Worm (Caenorhabditis elegans) whole organism, late embryonic: ENCODE data around the gene dop-1.

Experiments used
- C08G9.2 ChIP-seq: sonication (generic microtip); optimal IDR thresholded peaks from 2 replicates; lab custom pipeline; 2016; ENCODE audit warnings: mild to moderate bottlenecking, missing genetic modification characterization, moderate library complexity, missing compliant biosample characterization
- F13H6.1 ChIP-seq: sonication (generic microtip); optimal IDR thresholded peaks from 2 replicates; lab custom pipeline; 2016; ENCODE audit warnings: missing genetic modification characterization, missing compliant biosample characterization
- K02D7.2 ChIP-seq: sonication (generic microtip); optimal IDR thresholded peaks from 2 replicates; lab custom pipeline; 2017; ENCODE audit warnings: mild to moderate bottlenecking, missing genetic modification characterization, missing compliant biosample characterization
- T23F11.4 ChIP-seq: fragments of 200-800 bp; sonication (Bioruptor generic); optimal IDR thresholded peaks from 2 replicates; lab custom pipeline; 2018; ENCODE audit warnings: mild to moderate bottlenecking, missing genetic modification characterization, missing compliant biosample characterization
- Y22D7AL.16 ChIP-seq: sonication (generic microtip); optimal IDR thresholded peaks from 2 replicates; lab custom pipeline; 2016; ENCODE audit warnings: missing genetic modification characterization, missing compliant biosample characterization
- ahr-1 ChIP-seq: sonication (generic microtip); optimal IDR thresholded peaks from 2 replicates; lab custom pipeline; 2016; ENCODE audit warnings: missing genetic modification characterization, missing compliant biosample characterization
- ama-1 ChIP-seq: fragments of 150-350 bp; optimal IDR thresholded peaks from 2 replicates; lab custom pipeline; 2014
- ceh-14 ChIP-seq: sonication (generic microtip); optimal IDR thresholded peaks from 2 replicates; lab custom pipeline; 2016; ENCODE audit warnings: missing genotype, missing genetic modification characterization, missing compliant biosample characterization
- ceh-19 ChIP-seq: fragments of 200-800 bp; sonication (Bioruptor generic); optimal IDR thresholded peaks from 2 replicates; lab custom pipeline; 2018; ENCODE audit warnings: mild to moderate bottlenecking, missing genetic modification characterization, missing compliant biosample characterization
- ceh-2 ChIP-seq: sonication (generic microtip); optimal IDR thresholded peaks from 2 replicates; lab custom pipeline; 2016; ENCODE audit warnings: missing genotype, missing genetic modification characterization, missing compliant biosample characterization
- ceh-34 ChIP-seq: sonication (generic microtip); optimal IDR thresholded peaks from 2 replicates; lab custom pipeline; 2016; ENCODE audit warnings: mild to moderate bottlenecking, missing genetic modification characterization, missing compliant biosample characterization
- ceh-6 ChIP-seq: fragments of 200-800 bp; sonication (Bioruptor generic); optimal IDR thresholded peaks from 2 replicates; lab custom pipeline; 2018; ENCODE audit warnings: mild to moderate bottlenecking, missing genetic modification characterization, missing compliant biosample characterization
- che-1 ChIP-seq: sonication (generic microtip); optimal IDR thresholded peaks from 2 replicates; lab custom pipeline; 2016; ENCODE audit warnings: mild to moderate bottlenecking, missing genetic modification characterization, missing compliant biosample characterization
- dve-1 ChIP-seq: sonication (generic microtip); optimal IDR thresholded peaks from 2 replicates; lab custom pipeline; 2017; ENCODE audit warnings: antibody characterized with exemption, mild to moderate bottlenecking, missing genetic modification characterization, missing compliant biosample characterization
- elt-2 ChIP-seq: sonication (generic microtip); optimal IDR thresholded peaks from 2 replicates; lab custom pipeline; 2016; ENCODE audit warnings: missing genetic modification reagents, missing genetic modification characterization, missing compliant biosample characterization
- eyg-1 ChIP-seq: sonication (generic microtip); optimal IDR thresholded peaks from 2 replicates; lab custom pipeline; 2016; ENCODE audit warnings: missing genotype, missing genetic modification characterization, missing compliant biosample characterization
- fkh-6 ChIP-seq: sonication (generic microtip); optimal IDR thresholded peaks from 2 replicates; lab custom pipeline; 2016; ENCODE audit warnings: missing genetic modification characterization, missing compliant biosample characterization
- gmeb-2 ChIP-seq: sonication (generic microtip); optimal IDR thresholded peaks from 2 replicates; lab custom pipeline; 2016; ENCODE audit warnings: missing genetic modification characterization, inconsistent platforms, missing compliant biosample characterization
- hlh-13 ChIP-seq: fragments of 200-800 bp; sonication (Bioruptor generic); optimal IDR thresholded peaks from 2 replicates; lab custom pipeline; 2018; ENCODE audit warnings: mild to moderate bottlenecking, missing genetic modification characterization, missing compliant biosample characterization
- hlh-15 ChIP-seq: sonication (generic microtip); optimal IDR thresholded peaks from 2 replicates; lab custom pipeline; 2016; ENCODE audit warnings: missing genetic modification characterization, missing compliant biosample characterization
- hlh-30 ChIP-seq: sonication (generic microtip); optimal IDR thresholded peaks from 2 replicates; lab custom pipeline; 2017; ENCODE audit warnings: antibody characterized with exemption, missing genetic modification characterization, missing compliant biosample characterization; ENCODE audit not compliant: insufficient read depth
- hlh-8 ChIP-seq: sonication (generic microtip); optimal IDR thresholded peaks from 2 replicates; lab custom pipeline; 2016; ENCODE audit warnings: missing genotype, missing genetic modification characterization, missing compliant biosample characterization
- lim-6 ChIP-seq: sonication (generic microtip); optimal IDR thresholded peaks from 2 replicates; lab custom pipeline; 2016; ENCODE audit warnings: missing genetic modification characterization, missing compliant biosample characterization
- lin-11 ChIP-seq: fragments of 200-800 bp; sonication (Bioruptor generic); optimal IDR thresholded peaks from 2 replicates; lab custom pipeline; 2018; ENCODE audit warnings: mild to moderate bottlenecking, missing genetic modification characterization, missing compliant biosample characterization
- madf-2 ChIP-seq: sonication (generic microtip); optimal IDR thresholded peaks from 2 replicates; lab custom pipeline; 2017; ENCODE audit warnings: missing genetic modification characterization, missing compliant biosample characterization
- mec-3 ChIP-seq: sonication (generic microtip); optimal IDR thresholded peaks from 2 replicates; lab custom pipeline; 2016; ENCODE audit warnings: borderline replicate concordance, missing genetic modification characterization, missing compliant biosample characterization
- nfya-1 ChIP-seq: sonication (generic microtip); optimal IDR thresholded peaks from 2 replicates; lab custom pipeline; 2017; ENCODE audit warnings: missing genetic modification characterization, mild to moderate bottlenecking, missing compliant biosample characterization, antibody characterized with exemption, moderate library complexity
- nhr-11 ChIP-seq: fragments of 150-350 bp; optimal IDR thresholded peaks from 2 replicates; lab custom pipeline; 2014; ENCODE audit warnings: missing biosample characterization, missing genetic modification characterization
- npax-4 ChIP-seq: sonication (generic microtip); optimal IDR thresholded peaks from 2 replicates; lab custom pipeline; 2016; ENCODE audit warnings: missing genetic modification characterization, missing compliant biosample characterization
- pha-2 ChIP-seq: sonication (generic microtip); optimal IDR thresholded peaks from 2 replicates; lab custom pipeline; 2017; ENCODE audit warnings: mild to moderate bottlenecking, missing genetic modification characterization, missing compliant biosample characterization
- pha-4 ChIP-seq: fragments of 150-350 bp; optimal IDR thresholded peaks from 2 replicates; lab custom pipeline; 2018; ENCODE audit warnings: missing biosample characterization, missing genetic modification reagents, missing genetic modification characterization
- pqm-1 ChIP-seq: sonication (generic microtip); optimal IDR thresholded peaks from 2 replicates; lab custom pipeline; 2016; ENCODE audit warnings: missing genetic modification characterization, missing compliant biosample characterization
- ref-2 ChIP-seq: sonication (generic microtip); optimal IDR thresholded peaks from 2 replicates; lab custom pipeline; 2016; ENCODE audit warnings: missing genetic modification characterization, missing compliant biosample characterization
- rnt-1 ChIP-seq: sonication (generic microtip); optimal IDR thresholded peaks from 2 replicates; lab custom pipeline; 2016; ENCODE audit warnings: missing genetic modification characterization, missing compliant biosample characterization
- sdc-2 ChIP-seq: sonication (generic microtip); optimal IDR thresholded peaks from 2 replicates; lab custom pipeline; 2016; ENCODE audit warnings: missing genotype, missing genetic modification characterization, missing compliant biosample characterization
- sox-2 ChIP-seq: fragments of 200-800 bp; sonication (Bioruptor generic); IDR thresholded peaks from 2 replicates; pipeline ENCODE4 v1.3.6; 2022; ENCODE audit warnings: missing genetic modification reagents, missing genetic modification characterization, missing compliant biosample characterization
- sox-4 ChIP-seq: sonication (generic microtip); optimal IDR thresholded peaks from 2 replicates; lab custom pipeline; 2017; ENCODE audit warnings: mild to moderate bottlenecking, missing genetic modification characterization, inconsistent platforms, missing compliant biosample characterization
- syd-9 ChIP-seq: sonication (generic microtip); optimal IDR thresholded peaks from 2 replicates; lab custom pipeline; 2016; ENCODE audit warnings: mild to moderate bottlenecking, missing genetic modification characterization, moderate library complexity, missing compliant biosample characterization
- ttx-3 ChIP-seq: sonication (generic microtip); optimal IDR thresholded peaks from 2 replicates; lab custom pipeline; 2016; ENCODE audit warnings: missing genetic modification reagents, missing genetic modification characterization, missing compliant biosample characterization
- unc-3 ChIP-seq, 2 experiments: fragments of 200-800 bp in 1 of 2; sonication (Bioruptor generic) in 1 of 2; sonication (generic microtip) in 1 of 2; conservative IDR thresholded peaks in 1 of 2; optimal IDR thresholded peaks in 1 of 2; 2 replicates each; pipeline versions ENCODE4 v1.3.6 to Lab custom; 2016 to 2022; ENCODE audit warnings: missing compliant biosample characterization in 2 of 2, missing genetic modification characterization in 2 of 2, missing genetic modification reagents in 1 of 2
- unc-55 ChIP-seq: sonication (generic microtip); optimal IDR thresholded peaks from 2 replicates; lab custom pipeline; 2017; ENCODE audit warnings: missing biosample characterization, missing genetic modification reagents, missing genetic modification characterization
- unc-86 ChIP-seq: sonication (generic microtip); optimal IDR thresholded peaks from 2 replicates; lab custom pipeline; 2016; ENCODE audit warnings: missing genetic modification characterization, missing compliant biosample characterization
- zip-5 ChIP-seq: sonication (generic microtip); optimal IDR thresholded peaks from 2 replicates; lab custom pipeline; 2016; ENCODE audit warnings: missing genetic modification characterization, missing compliant biosample characterization
- ztf-16 ChIP-seq: sonication (generic microtip); optimal IDR thresholded peaks from 2 replicates; lab custom pipeline; 2017; ENCODE audit warnings: missing genetic modification characterization, missing compliant biosample characterization

The dop-1 gene

DNA sequence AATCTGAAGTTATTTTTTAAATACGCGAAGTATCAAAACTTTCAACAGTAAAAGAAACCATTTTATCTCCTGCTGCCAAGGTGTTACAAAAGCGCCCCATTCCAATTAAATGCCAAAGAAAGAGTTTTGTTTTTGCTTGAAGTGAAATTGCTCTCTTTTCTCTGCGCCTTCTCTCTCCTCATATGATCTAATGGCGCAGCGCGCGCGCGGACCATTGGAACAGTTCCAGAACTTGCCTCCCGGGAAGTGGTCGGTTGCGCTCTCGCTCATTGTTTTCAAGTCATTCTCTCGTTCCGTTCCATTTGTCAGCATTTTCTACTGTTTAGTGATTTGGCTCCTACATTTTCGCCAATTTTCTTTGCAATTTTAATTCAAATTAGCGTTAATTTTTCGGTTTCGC lies 33.3 kb upstream of the dop-1 start:
- TF ChIP-seq pqm-1 (tag; lab: Kevin White, UChicago) (no peak), Y22D7AL.16 (tag; lab: Kevin White, UChicago) (no peak), C08G9.2 (tag; lab: Kevin White, UChicago) (no peak), madf-2 (tag; lab: Kevin White, UChicago) (no peak), unc-55 (GFP tag; lab: Kevin White, UChicago) (no peak), nfya-1 (tag; lab: Kevin White, UChicago) (no peak), unc-86 (no peak), pha-2 (no peak)

ce11 chrX:4448283-4448682 lies 29.6 kb upstream of the dop-1 start, which contains the start of gene mltn-13:
mltn-13 (minus strand) TSS chrX:4448383.
- no peak for TF ChIP-seq ceh-19 (GFP tag; lab: Kevin White, UChicago)
- no peak for TF ChIP-seq eyg-1 (tag; lab: Kevin White, UChicago)
- TF ChIP-seq T23F11.4 (GFP tag; lab: Kevin White, UChicago), result no peak
- TF ChIP-seq F13H6.1, result no peak
- no peak for TF ChIP-seq C08G9.2 (tag; lab: Kevin White, UChicago)
- no peak for TF ChIP-seq pha-4 (tag; lab: Kevin White, UChicago)
- TF ChIP-seq ama-1 (lab: Kevin White, UChicago), result no peak
- no peak for TF ChIP-seq sox-4 (tag; lab: Kevin White, UChicago)
- TF ChIP-seq K02D7.2, result no peak
- TF ChIP-seq, all 69 proteins: peak for 0

ce11 chrX:4444843-4445242 lies 26.2 kb upstream of the dop-1 start:
- TF ChIP-seq pha-4 (tag; lab: Kevin White, UChicago) (no peak), unc-86 (no peak), ceh-34 (tag; lab: Kevin White, UChicago) (peak; percentile 8), ceh-6 (GFP tag; lab: Kevin White, UChicago) (peak; percentile 8), hlh-15 (tag; lab: Kevin White, UChicago) (no peak), ttx-3 (tag; lab: Kevin White, UChicago) (no peak), che-1 (peak; percentile 21), mec-3 (no peak), hlh-8 (no peak), elt-2 (tag; lab: Kevin White, UChicago) (peak; percentile 15), lin-11 (tag; lab: Kevin White, UChicago) (peak; percentile 4), nfya-1 (tag; lab: Kevin White, UChicago) (peak; percentile 7), K02D7.2 (no peak), madf-2 (tag; lab: Kevin White, UChicago) (no peak)

- TF ChIP-seq ref-2 (tag; lab: Kevin White, UChicago), result peak; percentile 58
- TF ChIP-seq Y22D7AL.16 (tag; lab: Kevin White, UChicago), result peak; percentile 59
- peak; percentile 62 for TF ChIP-seq ztf-16 (tag; lab: Kevin White, UChicago)
- peak; percentile 40 for TF ChIP-seq hlh-30
- TF ChIP-seq K02D7.2, result peak; percentile 55
- peak; percentile 79 for TF ChIP-seq sdc-2
- TF ChIP-seq dve-1 (tag; lab: Kevin White, UChicago), result peak; percentile 28
- TF ChIP-seq ceh-6 (GFP tag; lab: Kevin White, UChicago), result peak; percentile 72
- TF ChIP-seq nfya-1 (tag; lab: Kevin White, UChicago), result no peak
- TF ChIP-seq sox-2 (GFP tag; lab: Robert Waterston, UW), result peak; percentile 81
- peak; percentile 25 for TF ChIP-seq ceh-14 (tag; lab: Kevin White, UChicago)
- no peak for TF ChIP-seq zip-5 (tag; lab: Kevin White, UChicago)
- peak; percentile 32 for TF ChIP-seq ahr-1
- peak; percentile 28 for TF ChIP-seq npax-4
- TF ChIP-seq nhr-11 (tag; lab: Kevin White, UChicago), result no peak
- peak; percentile 66 for TF ChIP-seq sox-4 (tag; lab: Kevin White, UChicago)
- TF ChIP-seq T23F11.4 (GFP tag; lab: Kevin White, UChicago), result peak; percentile 48
- peak; percentile 56 for TF ChIP-seq hlh-13 (GFP tag; lab: Kevin White, UChicago)
- TF ChIP-seq unc-3 (GFP tag; conservative IDR thresholded peaks at IDR 0.05; lab: Robert Waterston, UW), result peak; percentile 84; the same call in 1 of the 2 replicates
- peak; percentile 58 for TF ChIP-seq unc-3 (tag; optimal IDR thresholded peaks at IDR 0.05; lab: Kevin White, UChicago)
- TF ChIP-seq pha-2, result no peak
- peak; percentile 36 for TF ChIP-seq rnt-1 (tag; lab: Kevin White, UChicago)
- TF ChIP-seq fkh-6, result peak; percentile 49
- peak; percentile 70 for TF ChIP-seq syd-9 (tag; lab: Kevin White, UChicago)
- TF ChIP-seq lim-6 (tag; lab: Kevin White, UChicago), result no peak
- peak; percentile 55 for TF ChIP-seq che-1
- peak; percentile 66 for TF ChIP-seq unc-86
- TF ChIP-seq lin-11 (tag; lab: Kevin White, UChicago), result peak; percentile 50
- TF ChIP-seq gmeb-2 (tag; lab: Kevin White, UChicago), result peak; percentile 74
- no peak for TF ChIP-seq mec-3
- peak; percentile 30 for TF ChIP-seq ceh-2 (tag; lab: Kevin White, UChicago)
These were observed 25.4 kb upstream of the dop-1 start for ce11 chrX:4444073-4444472.
